Worm (Caenorhabditis elegans): ENCODE data around the gene usp-50.

ce11 chrV:17896736-17897353 lies 27.9 kb upstream of the usp-50 start, which contains the start of gene fbxa-156:
- TF ChIP-seq ama-1 (optimal IDR thresholded peaks at IDR 0.05) (no peak), ama-1 (GFP tag; optimal IDR thresholded peaks at IDR 0.05) (no peak), cebp-1 (GFP tag; IDR thresholded peaks at IDR 0.05) (no peak), cebp-1 (tag; optimal IDR thresholded peaks at IDR 0.05) (no peak), nhr-90 (tag; optimal IDR thresholded peaks at IDR 0.05) (no peak), unc-62 (GFP tag; optimal IDR thresholded peaks at IDR 0.05) (no peak), ZK185.1 (tag; optimal IDR thresholded peaks at IDR 0.05; ENCODE audit: poor library complexity, severe bottlenecking) (no peak)
